Worm (Caenorhabditis elegans): ENCODE data around the gene M28.4.

ce11 chrII:10653559-10653958 lies 10.1 kb downstream of the M28.4 start:
- TF ChIP-seq ama-1 (optimal IDR thresholded peaks at IDR 0.05) (no peak), ama-1 (GFP tag; optimal IDR thresholded peaks at IDR 0.05) (no peak), ceh-40 (GFP tag; IDR thresholded peaks at IDR 0.05) (no peak), ztf-18 (tag; optimal IDR thresholded peaks at IDR 0.05) (no peak), ets-4 (GFP tag; optimal IDR thresholded peaks at IDR 0.05) (no peak), attf-6 (GFP tag; IDR thresholded peaks at IDR 0.05) (no peak), unc-62 (GFP tag; optimal IDR thresholded peaks at IDR 0.05) (no peak), ceh-100 (GFP tag; IDR thresholded peaks at IDR 0.05) (no peak), hrde-1 (tag; optimal IDR thresholded peaks at IDR 0.05; ENCODE audit: borderline replicate concordance) (no peak)
